Worm (Caenorhabditis elegans) whole organism, young adult: Measurements from ENCODE around the gene K06H6.2.

Experiments
- B0019.2 ChIP-seq: fragments of 200-800 bp; sonication (Bioruptor generic); conservative IDR thresholded peaks from 2 replicates; pipeline ENCODE4 v1.3.6; 2022; ENCODE audit warnings: missing genetic modification reagents, missing genetic modification characterization, missing compliant biosample characterization
- B0035.1 ChIP-seq: sonication (generic microtip); optimal IDR thresholded peaks from 2 replicates; lab custom pipeline; 2016; ENCODE audit warnings: missing genetic modification characterization, mild to moderate bottlenecking, missing compliant biosample characterization, missing genotype, missing genetic modification reagents
- B0261.1 ChIP-seq: sonication (generic microtip); optimal IDR thresholded peaks from 2 replicates; lab custom pipeline; 2016; ENCODE audit warnings: mild to moderate bottlenecking, missing genetic modification characterization, moderate library complexity, missing compliant biosample characterization
- D2030.7 ChIP-seq: fragments of 200-800 bp; sonication (Bioruptor generic); IDR thresholded peaks from 2 replicates; pipeline ENCODE4 v1.3.6; 2022; ENCODE audit warnings: missing genetic modification reagents, missing genetic modification characterization, missing compliant biosample characterization
- F10E7.11 ChIP-seq: sonication (generic microtip); optimal IDR thresholded peaks from 2 replicates; lab custom pipeline; 2017; ENCODE audit warnings: mild to moderate bottlenecking, missing genetic modification characterization, moderate library complexity, missing compliant biosample characterization
- F22D6.2 ChIP-seq: sonication (generic microtip); optimal IDR thresholded peaks from 2 replicates; lab custom pipeline; 2016; ENCODE audit warnings: mild to moderate bottlenecking, missing genetic modification characterization, missing compliant biosample characterization
- F23B12.7 ChIP-seq: sonication (generic microtip); optimal IDR thresholded peaks from 2 replicates; lab custom pipeline; 2017; ENCODE audit warnings: missing genetic modification characterization, mild to moderate bottlenecking, missing compliant biosample characterization, antibody characterized with exemption, moderate library complexity; ENCODE audit not compliant: insufficient read depth
- F49E8.2 ChIP-seq: sonication (generic microtip); optimal IDR thresholded peaks from 3 replicates; lab custom pipeline; 2017; ENCODE audit warnings: missing genetic modification characterization, mild to moderate bottlenecking, missing compliant biosample characterization, antibody characterized with exemption, moderate library complexity; ENCODE audit not compliant: insufficient read depth
- F52B5.7 ChIP-seq: sonication (generic microtip); optimal IDR thresholded peaks from 2 replicates; lab custom pipeline; 2016; ENCODE audit warnings: mild to moderate bottlenecking, missing genetic modification characterization, missing compliant biosample characterization
- K12H6.12 ChIP-seq: fragments of 200-800 bp; sonication (Bioruptor generic); optimal IDR thresholded peaks from 2 replicates; lab custom pipeline; 2018; ENCODE audit warnings: mild to moderate bottlenecking, missing genetic modification characterization, missing compliant biosample characterization
- Y53F4B.3 ChIP-seq: fragments of 200-800 bp; sonication (Bioruptor generic); IDR thresholded peaks from 2 replicates; pipeline ENCODE4 v1.3.6; 2022; ENCODE audit warnings: missing genetic modification reagents, missing genetic modification characterization, missing compliant biosample characterization
- Y53G8AR.9 ChIP-seq: fragments of 200-800 bp; sonication (Bioruptor generic); conservative IDR thresholded peaks from 2 replicates; pipeline ENCODE4 v1.3.6; 2022; ENCODE audit warnings: missing genetic modification reagents, missing genetic modification characterization, missing compliant biosample characterization
- Y95B8A.8 ChIP-seq: fragments of 200-800 bp; sonication (Bioruptor generic); IDR thresholded peaks from 2 replicates; pipeline ENCODE4 v1.3.6; 2022; ENCODE audit warnings: missing genetic modification reagents, missing genetic modification characterization, missing compliant biosample characterization
- ama-1 ChIP-seq, 3 experiments: fragments of 150-350 bp in 1 of 3; sonication (generic microtip) in 2 of 3; optimal IDR thresholded peaks; 2 replicates each; lab custom pipeline; 2014 to 2018; ENCODE audit warnings: missing biosample characterization in 2 of 3, missing genetic modification characterization in 2 of 3, missing genetic modification reagents in 2 of 3
- aptf-3 ChIP-seq: fragments of 200-800 bp; sonication (Bioruptor generic); IDR thresholded peaks from 2 replicates; pipeline ENCODE4 v1.3.6; 2022; ENCODE audit warnings: missing genetic modification characterization, missing compliant biosample characterization
- attf-3 ChIP-seq: fragments of 200-800 bp; sonication (Bioruptor generic); conservative IDR thresholded peaks from 2 replicates; pipeline ENCODE4 v1.3.6; 2022; ENCODE audit warnings: missing genetic modification reagents, missing genetic modification characterization, missing compliant biosample characterization
- ccch-3 ChIP-seq: fragments of 200-800 bp; sonication (Bioruptor generic); optimal IDR thresholded peaks from 2 replicates; lab custom pipeline; 2018; ENCODE audit warnings: mild to moderate bottlenecking, missing genetic modification characterization, missing compliant biosample characterization
- ceh-100 ChIP-seq: fragments of 200-800 bp; sonication (Bioruptor generic); IDR thresholded peaks from 2 replicates; pipeline ENCODE4 v1.3.6; 2022; ENCODE audit warnings: missing genetic modification reagents, missing genetic modification characterization, missing compliant biosample characterization
- ceh-27 ChIP-seq: fragments of 200-800 bp; sonication (Bioruptor generic); optimal IDR thresholded peaks from 2 replicates; lab custom pipeline; 2018; ENCODE audit warnings: mild to moderate bottlenecking, missing genetic modification characterization, moderate library complexity, missing compliant biosample characterization
- ceh-40 ChIP-seq: fragments of 200-800 bp; sonication (Bioruptor generic); IDR thresholded peaks from 2 replicates; pipeline ENCODE4 v1.3.6; 2022; ENCODE audit warnings: missing genetic modification characterization, missing compliant biosample characterization
- ceh-79 ChIP-seq: sonication (generic microtip); optimal IDR thresholded peaks from 2 replicates; lab custom pipeline; 2017; ENCODE audit warnings: mild to moderate bottlenecking, missing genetic modification characterization, missing compliant biosample characterization
- dox-1 ChIP-seq: fragments of 200-800 bp; sonication (Bioruptor generic); IDR thresholded peaks from 2 replicates; pipeline ENCODE4 v1.3.6; 2022; ENCODE audit warnings: missing genetic modification reagents, missing genetic modification characterization, missing compliant biosample characterization
- dpff-1 ChIP-seq: sonication (generic microtip); optimal IDR thresholded peaks from 2 replicates; lab custom pipeline; 2017; ENCODE audit warnings: mild to moderate bottlenecking, missing genetic modification characterization, missing compliant biosample characterization
- him-1 ChIP-seq: sonication (generic microtip); optimal IDR thresholded peaks from 2 replicates; lab custom pipeline; 2016; ENCODE audit warnings: missing genotype, missing genetic modification reagents, missing genetic modification characterization, missing compliant biosample characterization
- hmg-1.2 ChIP-seq: fragments of 200-800 bp; sonication (Bioruptor generic); IDR thresholded peaks from 2 replicates; pipeline ENCODE4 v1.3.6; 2022; ENCODE audit warnings: missing genetic modification reagents, missing genetic modification characterization, missing compliant biosample characterization
- hsf-1 ChIP-seq: fragments of 200-800 bp; sonication (Bioruptor generic); IDR thresholded peaks from 2 replicates; pipeline ENCODE4 v1.3.6; 2022; ENCODE audit warnings: missing genetic modification reagents, missing genetic modification characterization, missing compliant biosample characterization
- lin-26 ChIP-seq: fragments of 200-800 bp; sonication (Bioruptor generic); IDR thresholded peaks from 2 replicates; pipeline ENCODE4 v1.3.6; 2022; ENCODE audit warnings: missing genetic modification reagents, missing genetic modification characterization, missing compliant biosample characterization
- lin-40 ChIP-seq: sonication (generic microtip); optimal IDR thresholded peaks from 2 replicates; lab custom pipeline; 2016; ENCODE audit warnings: missing genetic modification characterization, mild to moderate bottlenecking, missing compliant biosample characterization, missing genotype, missing genetic modification reagents
- mcd-1 ChIP-seq: fragments of 200-800 bp; sonication (Bioruptor generic); IDR thresholded peaks from 2 replicates; pipeline ENCODE4 v1.3.6; 2022; ENCODE audit warnings: missing genetic modification reagents, missing genetic modification characterization, missing compliant biosample characterization
- mes-4 ChIP-seq: sonication (generic microtip); optimal IDR thresholded peaks from 2 replicates; lab custom pipeline; 2016; ENCODE audit warnings: missing genotype, missing genetic modification characterization, missing compliant biosample characterization
- nfya-1 ChIP-seq: sonication (generic microtip); optimal IDR thresholded peaks from 2 replicates; lab custom pipeline; 2017; ENCODE audit warnings: antibody characterized with exemption, missing compliant biosample characterization, missing genetic modification characterization, borderline replicate concordance; ENCODE audit not compliant: insufficient read depth
- nhr-179 ChIP-seq: sonication (generic microtip); optimal IDR thresholded peaks from 2 replicates; lab custom pipeline; 2016; ENCODE audit warnings: mild to moderate bottlenecking, missing genetic modification characterization, missing compliant biosample characterization
- nhr-80 ChIP-seq: sonication (generic microtip); optimal IDR thresholded peaks from 2 replicates; lab custom pipeline; 2016; ENCODE audit warnings: missing genetic modification characterization, missing compliant biosample characterization
- pha-4 ChIP-seq: fragments of 150-350 bp; sonication (generic microtip); optimal IDR thresholded peaks from 2 replicates; lab custom pipeline; 2014; ENCODE audit warnings: missing biosample characterization, missing genetic modification reagents, missing genetic modification characterization
- snpc-4 ChIP-seq, 5 experiments: fragments of 150-350 bp in 1 of 5; sonication (generic microtip) in 4 of 5; optimal IDR thresholded peaks; 2 replicates each; lab custom pipeline; 2014 to 2018; ENCODE audit warnings: missing genetic modification characterization in 5 of 5, missing biosample characterization in 3 of 5, antibody characterized with exemption in 2 of 5, mild to moderate bottlenecking in 2 of 5, missing compliant biosample characterization in 2 of 5, missing genotype in 2 of 5, moderate library complexity in 2 of 5, missing genetic modification reagents in 1 of 5
- somi-1 ChIP-seq: fragments of 200-800 bp; sonication (Bioruptor generic); optimal IDR thresholded peaks from 2 replicates; lab custom pipeline; 2018; ENCODE audit warnings: mild to moderate bottlenecking, missing genetic modification characterization, missing compliant biosample characterization
- tbx-9 ChIP-seq: sonication (generic microtip); optimal IDR thresholded peaks from 2 replicates; lab custom pipeline; 2016; ENCODE audit warnings: borderline replicate concordance, missing genetic modification characterization, inconsistent platforms, missing compliant biosample characterization
- xnd-1 ChIP-seq: sonication (generic microtip); optimal IDR thresholded peaks from 2 replicates; lab custom pipeline; 2016; ENCODE audit warnings: missing genotype, missing genetic modification reagents, missing genetic modification characterization, missing compliant biosample characterization
- zim-3 ChIP-seq: sonication (generic microtip); optimal IDR thresholded peaks from 2 replicates; lab custom pipeline; 2017; ENCODE audit warnings: mild to moderate bottlenecking, missing genetic modification characterization, moderate library complexity, missing compliant biosample characterization
- ztf-22 ChIP-seq: fragments of 200-800 bp; sonication (Bioruptor generic); optimal IDR thresholded peaks from 2 replicates; lab custom pipeline; 2018; ENCODE audit warnings: mild to moderate bottlenecking, missing genetic modification characterization, moderate library complexity, missing compliant biosample characterization
- ztf-6 ChIP-seq: fragments of 200-800 bp; sonication (Bioruptor generic); IDR thresholded peaks from 2 replicates; pipeline ENCODE4 v1.3.6; 2022; ENCODE audit warnings: missing genetic modification reagents, missing genetic modification characterization, missing compliant biosample characterization

Gene K06H6.2

DNA sequence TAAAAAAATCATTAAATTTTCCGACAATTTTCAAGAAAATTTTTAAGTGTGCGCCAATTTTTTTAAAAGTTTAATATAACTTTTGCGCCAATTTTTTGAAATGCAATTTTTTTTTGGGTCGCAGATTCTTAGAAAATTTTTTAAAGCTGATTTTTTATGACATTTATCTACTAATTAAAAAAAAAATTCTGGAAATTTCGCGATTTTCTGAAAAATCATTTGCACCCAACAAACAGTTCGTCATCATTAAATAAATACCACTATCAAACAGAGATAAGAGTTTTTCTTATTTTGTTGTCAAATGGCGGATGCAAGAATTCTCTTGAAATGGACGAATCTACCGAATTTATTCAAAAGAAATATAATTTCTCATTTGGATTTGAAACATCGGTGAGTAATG lies 29.7 kb downstream of the K06H6.2 start, which contains the start of gene F48G7.13:
Gene F48G7.13 (plus strand): TSS at position 301 of the 400 bp plus-strand sequence.
- TF ChIP-seq B0035.1 (tag; lab: Kevin White, UChicago), result no peak
- no peak for TF ChIP-seq zim-3 (tag; lab: Kevin White, UChicago)
- TF ChIP-seq hsf-1 (GFP tag; lab: Robert Waterston, UW), result no peak
- no peak for TF ChIP-seq ceh-40 (GFP tag; lab: Robert Waterston, UW)
- no peak for TF ChIP-seq ceh-100 (GFP tag; lab: Robert Waterston, UW)
- TF ChIP-seq xnd-1 (tag; lab: Kevin White, UChicago), result no peak
- TF ChIP-seq mes-4 (tag; lab: Kevin White, UChicago), result no peak
- no peak for TF ChIP-seq F10E7.11
- TF ChIP-seq nhr-179 (tag; lab: Kevin White, UChicago), result no peak
- TF ChIP-seq D2030.7 (GFP tag; lab: Robert Waterston, UW), result no peak
- TF ChIP-seq F49E8.2 (tag; lab: Kevin White, UChicago), result no peak
- no peak for TF ChIP-seq B0019.2
- TF ChIP-seq dpff-1 (tag; lab: Kevin White, UChicago), result no peak
- no peak for TF ChIP-seq tbx-9 (tag; lab: Kevin White, UChicago)
- no peak for TF ChIP-seq Y95B8A.8 (GFP tag; lab: Robert Waterston, UW)
- TF ChIP-seq mcd-1 (GFP tag; lab: Robert Waterston, UW), result no peak
- no peak for TF ChIP-seq nfya-1 (tag; lab: Kevin White, UChicago)
- TF ChIP-seq ztf-6, result no peak
- TF ChIP-seq K12H6.12 (tag; lab: Kevin White, UChicago), result no peak

DNA sequence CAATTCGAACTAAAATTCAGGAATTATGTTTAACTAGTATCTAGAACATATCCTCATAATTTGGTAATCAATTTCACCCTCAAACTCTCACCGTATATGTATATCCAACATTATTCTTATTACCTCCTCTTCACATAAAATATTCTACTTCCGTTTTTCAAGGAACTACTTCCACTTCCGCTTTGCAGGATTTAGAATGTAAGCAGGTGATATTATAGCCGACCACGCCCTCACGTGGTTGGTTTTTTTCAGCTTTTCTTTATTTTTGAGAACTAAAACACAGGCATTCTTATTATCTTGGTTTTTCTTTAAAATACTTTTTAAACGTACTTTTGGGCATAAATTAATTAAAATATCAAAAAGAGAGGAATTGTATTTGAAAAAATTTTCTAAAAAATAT lies 32.3 kb downstream of the K06H6.2 start:
- TF ChIP-seq Y53F4B.3, result no peak
- TF ChIP-seq F22D6.2, result no peak
- no peak for TF ChIP-seq nhr-80 (tag; lab: Kevin White, UChicago)
- no peak for TF ChIP-seq ztf-22 (GFP tag; lab: Kevin White, UChicago)
- no peak for TF ChIP-seq F52B5.7 (tag; lab: Kevin White, UChicago)
- no peak for TF ChIP-seq ama-1 (optimal IDR thresholded peaks at IDR 0.05; lab: Kevin White, UChicago)
- no peak for TF ChIP-seq ama-1 (GFP tag; optimal IDR thresholded peaks at IDR 0.05; lab: Kevin White, UChicago)
- TF ChIP-seq lin-40, result no peak
- no peak for TF ChIP-seq somi-1 (GFP tag; lab: Kevin White, UChicago)
- no peak for TF ChIP-seq pha-4 (tag; lab: Kevin White, UChicago)
- TF ChIP-seq F23B12.7 (tag; lab: Kevin White, UChicago), result no peak
- no peak for TF ChIP-seq B0261.1
- no peak for TF ChIP-seq F49E8.2 (tag; lab: Kevin White, UChicago)
- no peak for TF ChIP-seq ztf-6
- TF ChIP-seq nhr-179 (tag; lab: Kevin White, UChicago), result no peak
- TF ChIP-seq Y53G8AR.9 (GFP tag; lab: Robert Waterston, UW), result no peak
- no peak for TF ChIP-seq aptf-3 (GFP tag; lab: Robert Waterston, UW)
- no peak for TF ChIP-seq lin-26 (GFP tag; lab: Robert Waterston, UW)

DNA sequence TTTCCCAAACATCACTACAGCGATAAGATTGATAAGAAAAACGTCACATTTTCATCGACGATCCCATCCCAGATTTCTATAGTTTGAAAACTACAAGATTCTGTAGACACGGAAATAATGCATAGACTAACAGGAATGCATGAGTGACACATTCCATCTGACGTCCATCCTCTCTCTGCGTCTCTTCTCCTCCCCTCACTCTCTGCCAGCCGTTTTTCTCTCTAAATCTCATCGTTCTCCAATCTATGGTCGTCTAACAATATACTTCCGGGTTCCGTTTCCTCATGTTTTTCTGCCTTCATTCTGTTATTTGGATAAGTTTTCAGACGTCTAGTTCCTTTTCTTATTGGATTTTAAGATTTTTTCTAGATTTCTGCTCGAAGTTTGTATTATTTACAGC lies 33.5 kb downstream of the K06H6.2 start, which contains the start of gene F48G7.4:
Gene F48G7.4 (plus strand): TSS at position 400 of the 400 bp plus-strand sequence.
- TF ChIP-seq somi-1 (GFP tag; lab: Kevin White, UChicago), result no peak
- peak; percentile 54 for TF ChIP-seq K12H6.12 (tag; lab: Kevin White, UChicago)
- TF ChIP-seq snpc-4 (GFP tag; optimal IDR thresholded peaks at IDR 0.05; lab: Kevin White, UChicago), result no peak
- peak in 1 of 4 experiments; percentile 54 for TF ChIP-seq snpc-4 (tag; optimal IDR thresholded peaks at IDR 0.05; lab: Kevin White, UChicago)
- no peak for TF ChIP-seq attf-3
- TF ChIP-seq hmg-1.2 (GFP tag; lab: Robert Waterston, UW), result peak; percentile 89
- TF ChIP-seq him-1 (tag; lab: Kevin White, UChicago), result no peak
- peak; percentile 20 for TF ChIP-seq nhr-80 (tag; lab: Kevin White, UChicago)
- no peak for TF ChIP-seq pha-4 (tag; lab: Kevin White, UChicago)
- TF ChIP-seq dox-1, result peak; percentile 54
- TF ChIP-seq ceh-79 (tag; lab: Kevin White, UChicago), result no peak
- TF ChIP-seq ceh-27 (GFP tag; lab: Kevin White, UChicago), result peak; percentile 41
- TF ChIP-seq ccch-3 (GFP tag; lab: Kevin White, UChicago), result no peak
